Worm (Caenorhabditis elegans): Measurements from ENCODE around the gene zip-9.

The zip-9 gene

DNA sequence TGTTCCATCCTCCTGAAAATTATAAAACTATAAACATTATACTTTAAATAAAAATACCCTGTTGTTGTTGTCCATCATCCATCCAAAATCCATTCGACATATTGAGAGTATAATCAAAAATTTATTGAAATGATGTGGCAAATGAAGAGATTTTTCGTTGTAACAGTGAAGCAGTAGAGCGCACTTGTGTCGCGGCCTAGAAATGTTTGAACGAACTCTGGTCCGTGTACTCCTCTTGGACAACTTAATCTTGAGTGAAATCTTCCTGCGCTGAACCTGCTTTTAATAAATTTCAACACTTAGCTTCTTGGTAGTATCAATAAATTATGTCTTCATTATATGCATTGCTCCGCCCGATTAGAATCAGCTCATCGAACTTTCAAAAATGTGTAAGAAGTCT lies 47.7 kb upstream of the zip-9 start, which contains the start of the genes F32D8.14 and F32D8.5 (continued):
- TF ChIP-seq aptf-3 (GFP tag; IDR thresholded peaks at IDR 0.05) (no peak), let-526 (GFP tag; IDR thresholded peaks at IDR 0.05) (no peak)

ce11 chrV:10896295-10896694 lies 46.0 kb upstream of the zip-9 start, which contains the start of gene F32D8.13:
F32D8.13 (minus strand) TSS chrV:10896543.
- 0 out of 2 replicates have a peak, but pooled peaks have one; percentile 33 for TF ChIP-seq Y56A3A.18 (GFP tag; IDR thresholded peaks at IDR 0.05)
- TF ChIP-seq dox-1 (GFP tag; IDR thresholded peaks at IDR 0.05): no peak
- 0 out of 2 replicates have a peak, but pooled peaks have one; percentile 26 for TF ChIP-seq B0336.3 (GFP tag; IDR thresholded peaks at IDR 0.05)
- peak; percentile 58 for TF ChIP-seq ama-1 (optimal IDR thresholded peaks at IDR 0.05)
- no peak for TF ChIP-seq ama-1 (GFP tag; optimal IDR thresholded peaks at IDR 0.05)
- TF ChIP-seq atf-7 (tag; optimal IDR thresholded peaks at IDR 0.05): peak; percentile 7
- TF ChIP-seq madf-3 (GFP tag; IDR thresholded peaks at IDR 0.05): 0 out of 2 replicates have a peak, but pooled peaks have one; percentile 3
- TF ChIP-seq let-607 (tag; optimal IDR thresholded peaks at IDR 0.05): peak in 1 of 2 experiments; percentile 40
- TF ChIP-seq rec-8 (tag; optimal IDR thresholded peaks at IDR 0.05): no peak
- TF ChIP-seq attf-6 (GFP tag; IDR thresholded peaks at IDR 0.05): 0 out of 2 replicates have a peak, but pooled peaks have one; percentile 41

- TF ChIP-seq mes-4 (tag; optimal IDR thresholded peaks at IDR 0.05) (no peak), chd-7 (tag; optimal IDR thresholded peaks at IDR 0.05) (no peak), Y56A3A.18 (GFP tag; IDR thresholded peaks at IDR 0.05) (0 out of 2 replicates have a peak, but pooled peaks have one; percentile 10), egl-44 (GFP tag; IDR thresholded peaks at IDR 0.05) (no peak), ceh-58 (GFP tag; IDR thresholded peaks at IDR 0.05) (0 out of 2 replicates have a peak, but pooled peaks have one; percentile 5), madf-3 (GFP tag; IDR thresholded peaks at IDR 0.05) (no peak), lag-1 (GFP tag; IDR thresholded peaks at IDR 0.05) (no peak)
These were observed 45.6 kb upstream of the zip-9 start for ce11 chrV:10896706-10897105.

- TF ChIP-seq Y53F4B.3 (GFP tag; IDR thresholded peaks at IDR 0.05): no peak
- no peak for TF ChIP-seq F23B12.7 (tag; optimal IDR thresholded peaks at IDR 0.05; ENCODE audit: insufficient read depth)
- TF ChIP-seq ztf-22 (GFP tag; optimal IDR thresholded peaks at IDR 0.05): no peak
- no peak for TF ChIP-seq mes-4 (tag; optimal IDR thresholded peaks at IDR 0.05)
- TF ChIP-seq repo-1 (tag; optimal IDR thresholded peaks at IDR 0.05): no peak
- TF ChIP-seq ama-1 (optimal IDR thresholded peaks at IDR 0.05): no peak
- TF ChIP-seq ama-1 (GFP tag; optimal IDR thresholded peaks at IDR 0.05): no peak
- no peak for TF ChIP-seq snpc-1.3 (tag; optimal IDR thresholded peaks at IDR 0.05; ENCODE audit: insufficient read depth)
- TF ChIP-seq F55B11.4 (tag; optimal IDR thresholded peaks at IDR 0.05; ENCODE audit: borderline replicate concordance, insufficient read depth): no peak
- TF ChIP-seq ceh-91 (GFP tag; IDR thresholded peaks at IDR 0.05): no peak
- TF ChIP-seq dpl-1 (GFP tag; optimal IDR thresholded peaks at IDR 0.05): no peak
- no peak for TF ChIP-seq tbp1 (GFP tag; optimal IDR thresholded peaks at IDR 0.05)
- TF ChIP-seq T07F8.4 (tag; optimal IDR thresholded peaks at IDR 0.05): no peak
- no peak for TF ChIP-seq attf-6 (GFP tag; IDR thresholded peaks at IDR 0.05)
- no peak for TF ChIP-seq ccch-3 (GFP tag; optimal IDR thresholded peaks at IDR 0.05)
- no peak for TF ChIP-seq F57A8.1 (GFP tag; optimal IDR thresholded peaks at IDR 0.05)
- no peak for TF ChIP-seq mel-28 (tag; optimal IDR thresholded peaks at IDR 0.05; ENCODE audit: borderline replicate concordance)
- no peak for TF ChIP-seq ztf-25 (GFP tag; IDR thresholded peaks at IDR 0.05)
- no peak for TF ChIP-seq atf-7 (tag; optimal IDR thresholded peaks at IDR 0.05)
- TF ChIP-seq C06A6.2 (GFP tag; conservative IDR thresholded peaks at IDR 0.05): no peak
These were observed 45.3 kb upstream of the zip-9 start, which contains the start of gene sec-61.G for ce11 chrV:10897106-10897171. sec-61.G (minus strand) TSS chrV:10897143.

DNA sequence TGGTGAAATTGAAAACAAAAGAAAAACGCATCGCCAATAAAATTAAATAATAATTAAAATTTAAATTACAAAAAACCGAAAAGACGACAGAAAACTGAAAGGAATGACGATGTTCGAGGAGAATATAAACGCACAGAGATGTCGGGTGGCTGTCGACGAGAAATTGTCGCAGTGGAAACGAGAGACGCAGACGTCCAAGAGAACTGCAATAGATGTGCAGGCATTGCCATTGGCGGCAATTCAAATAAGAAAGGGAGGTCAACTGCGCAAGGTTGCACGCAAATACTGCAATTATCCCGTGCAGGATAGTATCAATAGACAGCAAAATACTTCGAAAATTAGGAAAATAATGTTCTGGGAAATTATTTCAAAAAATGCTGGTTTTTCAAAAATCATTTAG lies 45.1 kb upstream of the zip-9 start:
- TF ChIP-seq nhr-80 (tag; optimal IDR thresholded peaks at IDR 0.05): peak; percentile 99
- no peak for TF ChIP-seq F57A8.1 (GFP tag; optimal IDR thresholded peaks at IDR 0.05)
- TF ChIP-seq him-1 (tag; optimal IDR thresholded peaks at IDR 0.05): peak; percentile 95
- peak; percentile 89 for TF ChIP-seq F23B12.7 (tag; optimal IDR thresholded peaks at IDR 0.05; ENCODE audit: insufficient read depth)
- peak; percentile 93 for TF ChIP-seq ztf-28 (GFP tag; IDR thresholded peaks at IDR 0.05)
- TF ChIP-seq nhr-90 (tag; optimal IDR thresholded peaks at IDR 0.05): peak; percentile 96
- peak; percentile 97 for TF ChIP-seq ekl-4 (GFP tag; IDR thresholded peaks at IDR 0.05)
- peak; percentile 96 for TF ChIP-seq atf-7 (tag; optimal IDR thresholded peaks at IDR 0.05)
- peak; percentile 70 for TF ChIP-seq nhr-27 (tag; optimal IDR thresholded peaks at IDR 0.05)
- TF ChIP-seq dox-1 (GFP tag; IDR thresholded peaks at IDR 0.05): peak; percentile 99
- TF ChIP-seq snpc-1.1 (tag; optimal IDR thresholded peaks at IDR 0.05; ENCODE audit: insufficient read depth): peak; percentile 81
- TF ChIP-seq nhr-179 (tag; optimal IDR thresholded peaks at IDR 0.05): no peak
- no peak for TF ChIP-seq F55B11.4 (tag; optimal IDR thresholded peaks at IDR 0.05; ENCODE audit: borderline replicate concordance, insufficient read depth)
- peak; percentile 81 for TF ChIP-seq T07F8.4 (tag; optimal IDR thresholded peaks at IDR 0.05)
- no peak for TF ChIP-seq rpc-1 (optimal IDR thresholded peaks at IDR 0.05)
- TF ChIP-seq rpc-1 (tag; optimal IDR thresholded peaks at IDR 0.05): no peak

Measured in whole organism, young adult.